Worm (Caenorhabditis elegans) whole organism, young adult: Measurements from ENCODE around the gene D2096.5.

ENCODE experiments used
- F49E8.2 ChIP-seq: sonication (generic microtip); optimal IDR thresholded peaks from 3 replicates; lab custom pipeline; 2017; ENCODE audit warnings: missing genetic modification characterization, mild to moderate bottlenecking, missing compliant biosample characterization, antibody characterized with exemption, moderate library complexity; ENCODE audit not compliant: insufficient read depth
- Y95B8A.8 ChIP-seq: fragments of 200-800 bp; sonication (Bioruptor generic); IDR thresholded peaks from 2 replicates; pipeline ENCODE4 v1.3.6; 2022; ENCODE audit warnings: missing genetic modification reagents, missing genetic modification characterization, missing compliant biosample characterization
- bed-1 ChIP-seq: fragments of 200-800 bp; sonication (Bioruptor generic); IDR thresholded peaks from 2 replicates; pipeline ENCODE4 v1.3.6; 2022; ENCODE audit warnings: missing genetic modification reagents, missing genetic modification characterization, missing compliant biosample characterization
- ets-4 ChIP-seq: fragments of 200-800 bp; sonication (Bioruptor generic); optimal IDR thresholded peaks from 2 replicates; lab custom pipeline; 2018; ENCODE audit warnings: mild to moderate bottlenecking, missing genetic modification characterization, missing compliant biosample characterization
- nfya-2 ChIP-seq: fragments of 200-800 bp; sonication (Bioruptor generic); IDR thresholded peaks from 2 replicates; pipeline ENCODE4 v1.3.6; 2022; ENCODE audit warnings: missing genetic modification reagents, missing genetic modification characterization, missing compliant biosample characterization
- sea-2 ChIP-seq: fragments of 200-800 bp; sonication (Bioruptor generic); IDR thresholded peaks from 2 replicates; pipeline ENCODE4 v1.3.6; 2022; ENCODE audit warnings: missing genetic modification characterization, missing compliant biosample characterization
- snpc-4 ChIP-seq, 5 experiments: fragments of 150-350 bp in 1 of 5; sonication (generic microtip) in 4 of 5; optimal IDR thresholded peaks; 2 replicates each; lab custom pipeline; 2014 to 2018; ENCODE audit warnings: missing genetic modification characterization in 5 of 5, missing biosample characterization in 3 of 5, antibody characterized with exemption in 2 of 5, mild to moderate bottlenecking in 2 of 5, missing compliant biosample characterization in 2 of 5, missing genotype in 2 of 5, moderate library complexity in 2 of 5, missing genetic modification reagents in 1 of 5
- unc-62 ChIP-seq: fragments of 150-350 bp; optimal IDR thresholded peaks from 2 replicates; lab custom pipeline; 2014; ENCODE audit warnings: missing biosample characterization, missing genetic modification reagents, missing genetic modification characterization
- ztf-3 ChIP-seq: fragments of 200-800 bp; sonication (Bioruptor generic); optimal IDR thresholded peaks from 2 replicates; lab custom pipeline; 2018; ENCODE audit warnings: mild to moderate bottlenecking, missing genetic modification characterization, missing compliant biosample characterization

DNA sequence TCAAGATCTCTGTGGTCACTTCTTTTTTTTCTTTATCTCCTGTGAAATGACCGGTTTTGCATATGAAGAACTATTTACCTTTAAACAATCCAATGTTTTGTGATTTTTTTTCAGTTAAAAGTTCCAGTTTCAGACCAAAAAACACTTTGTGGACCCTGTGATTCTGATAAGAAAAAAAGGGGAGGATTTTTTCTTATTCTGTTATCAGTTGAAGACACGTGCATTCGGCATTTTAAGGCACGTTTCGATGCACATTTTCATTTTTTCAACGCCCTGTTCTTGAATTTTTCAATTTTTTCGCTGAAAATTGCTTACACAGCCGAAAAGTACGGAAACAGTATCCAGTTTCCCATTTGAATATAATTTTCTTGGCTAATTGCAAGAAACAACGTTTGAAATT lies 6.7 kb upstream of the D2096.5 start, which contains the start of gene aagr-1:
- TF ChIP-seq bed-1 (GFP tag; lab: Robert Waterston, UW): no peak
- no peak for TF ChIP-seq unc-62 (GFP tag; lab: Kevin White, UChicago)
- no peak for TF ChIP-seq F49E8.2
- no peak for TF ChIP-seq snpc-4 (GFP tag; optimal IDR thresholded peaks at IDR 0.05; lab: Kevin White, UChicago)
- no peak for TF ChIP-seq snpc-4 (tag; optimal IDR thresholded peaks at IDR 0.05; lab: Kevin White, UChicago)
- TF ChIP-seq Y95B8A.8 (GFP tag; lab: Robert Waterston, UW): no peak
- no peak for TF ChIP-seq sea-2
- no peak for TF ChIP-seq ztf-3
- TF ChIP-seq nfya-2 (GFP tag; lab: Robert Waterston, UW): no peak
- TF ChIP-seq ets-4: no peak
